Worm (Caenorhabditis elegans): ENCODE data around the gene T21B6.3.

- no peak for TF ChIP-seq W03F9.2 (tag; optimal IDR thresholded peaks at IDR 0.05)
- no peak for TF ChIP-seq dao-5 (tag; optimal IDR thresholded peaks at IDR 0.05)
- no peak for TF ChIP-seq him-1 (tag; optimal IDR thresholded peaks at IDR 0.05)
Measured at ce11 chrX:10913981-10914380, 34.8 kb downstream of the T21B6.3 start, which contains the start of gene F47B10.9.

Data from whole organism, L4/young adult.